Fruit fly (Drosophila melanogaster): ENCODE data around the gene btn.

Gene btn

dm6 chr3R:22573590-22573989, 12.8 kb downstream of the btn start:
- TF ChIP-seq CG2678 (tag; optimal IDR thresholded peaks at IDR 0.05) (peak; percentile 44), CG11723 (GFP tag; optimal IDR thresholded peaks at IDR 0.05) (peak; percentile 18), CG10543 (GFP tag; optimal IDR thresholded peaks at IDR 0.05) (peak; percentile 24), CG10431 (GFP tag; optimal IDR thresholded peaks at IDR 0.05) (peak; percentile 47), odd (GFP tag; optimal IDR thresholded peaks at IDR 0.05) (peak; percentile 8), CG17385 (GFP tag; optimal IDR thresholded peaks at IDR 0.05) (peak; percentile 38), CG15269 (tag; optimal IDR thresholded peaks at IDR 0.05) (peak; percentile 56), esg (GFP tag; conservative IDR thresholded peaks at IDR 0.05) (no peak), CG7372 (GFP tag; IDR thresholded peaks at IDR 0.05) (no peak), CG7963 (GFP tag; IDR thresholded peaks at IDR 0.05; ENCODE audit: partially characterized antibody) (no peak), E2f2 (GFP tag; IDR thresholded peaks at IDR 0.05) (peak; percentile 26; the same call in 1 of the 2 replicates), CG8281 (tag; optimal IDR thresholded peaks at IDR 0.05) (no peak), oc (tag; optimal IDR thresholded peaks at IDR 0.05) (no peak), CoRest (tag; optimal IDR thresholded peaks at IDR 0.05) (peak; percentile 3), CG10209 (GFP tag; optimal IDR thresholded peaks at IDR 0.05) (peak; percentile 22), Fer3 (tag; optimal IDR thresholded peaks at IDR 0.05) (peak; percentile 2), Atf6 (GFP tag; IDR thresholded peaks at IDR 0.05) (no peak), Ptx1 (GFP tag; IDR thresholded peaks at IDR 0.05) (no peak), CG18476 (GFP tag; optimal IDR thresholded peaks at IDR 0.05) (no peak), CG15601 (tag; optimal IDR thresholded peaks at IDR 0.05) (peak; percentile 47), Asciz (GFP tag; optimal IDR thresholded peaks at IDR 0.05) (peak; percentile 56), CG5180 (GFP tag; optimal IDR thresholded peaks at IDR 0.05) (peak; percentile 52), CG13624 (GFP tag; optimal IDR thresholded peaks at IDR 0.05) (no peak), CG1832 (GFP tag; optimal IDR thresholded peaks at IDR 0.05) (no peak), ci (GFP tag; IDR thresholded peaks at IDR 0.05) (0 out of 3 replicates have a peak, but pooled peaks have one; percentile 30), CG16813 (GFP tag; IDR thresholded peaks at IDR 0.05; ENCODE audit: partially characterized antibody) (no peak), CG7928 (GFP tag; optimal IDR thresholded peaks at IDR 0.05) (no peak), CG10979 (tag; optimal IDR thresholded peaks at IDR 0.05) (no peak), dmrt99B (tag; optimal IDR thresholded peaks at IDR 0.05) (peak; percentile 13), CG12219 (GFP tag; optimal IDR thresholded peaks at IDR 0.05) (peak; percentile 38), CG11247 (GFP tag; IDR thresholded peaks at IDR 0.05) (no peak), CG14860 (GFP tag; IDR thresholded peaks at IDR 0.05; ENCODE audit: partially characterized antibody) (no peak), otp (GFP tag; IDR thresholded peaks at IDR 0.05) (peak; percentile 78), B-H2 (GFP tag; optimal IDR thresholded peaks at IDR 0.05) (no peak), bsh (GFP tag; optimal IDR thresholded peaks at IDR 0.05) (peak in 1 of 2 experiments; percentile 2), CG15514 (GFP tag; optimal IDR thresholded peaks at IDR 0.05) (peak; percentile 17), CG11504 (tag; optimal IDR thresholded peaks at IDR 0.05) (no peak), CG34224 (GFP tag; IDR thresholded peaks at IDR 0.05; ENCODE audit: partially characterized antibody) (no peak), Sry-β (GFP tag; optimal IDR thresholded peaks at IDR 0.05) (no peak), Hr78 (GFP tag; optimal IDR thresholded peaks at IDR 0.05) (peak in 1 of 2 experiments; percentile 7), CG7987 (GFP tag; optimal IDR thresholded peaks at IDR 0.05) (peak; percentile 5), Fer1 (GFP tag; optimal IDR thresholded peaks at IDR 0.05) (peak; percentile 29), CG1233 (GFP tag; optimal IDR thresholded peaks at IDR 0.05) (peak; percentile 11), Dip3 (GFP tag; optimal IDR thresholded peaks at IDR 0.05) (no peak), eve (GFP tag; optimal IDR thresholded peaks at IDR 0.05) (no peak), knrl (GFP tag; IDR thresholded peaks at IDR 0.05; ENCODE audit: partially characterized antibody) (no peak), fd64A (GFP tag; optimal IDR thresholded peaks at IDR 0.05) (peak; percentile 25), CG8089 (GFP tag; optimal IDR thresholded peaks at IDR 0.05) (no peak)

All from whole organism, embryonic.